Fruit fly (Drosophila melanogaster) whole organism, embryonic: ENCODE results near the gene simj.

ENCODE experiments used
- ATbp ChIP-seq: fragments of 200-800 bp; sonication (Bioruptor generic); optimal IDR thresholded peaks from 2 replicates; lab custom pipeline; 2017; ENCODE audit warnings: missing biosample characterization, mild to moderate bottlenecking, missing genetic modification characterization, missing genetic modification reagents
- Atf-2 ChIP-seq: fragments of 200-800 bp; sonication (Bioruptor generic); optimal IDR thresholded peaks from 2 replicates; lab custom pipeline; 2016; ENCODE audit warnings: missing biosample characterization, missing genetic modification characterization
- CG10321 ChIP-seq: fragments of 200-800 bp; sonication (Bioruptor generic); IDR thresholded peaks from 2 replicates; pipeline ENCODE4 v1.3.6; 2022; ENCODE audit warnings: missing biosample characterization, missing genetic modification characterization
- CG11247 ChIP-seq: fragments of 200-800 bp; sonication (Bioruptor generic); IDR thresholded peaks from 2 replicates; pipeline ENCODE4 v1.3.6; 2022; ENCODE audit warnings: missing biosample characterization, missing genetic modification characterization
- CG11560 ChIP-seq: fragments of 200-800 bp; sonication (Bioruptor generic); IDR thresholded peaks from 3 replicates; pipeline ENCODE4 v1.3.6; 2022; ENCODE audit warnings: missing biosample characterization, missing genetic modification characterization
- CG12299 ChIP-seq: fragments of 200-800 bp; sonication (Bioruptor generic); optimal IDR thresholded peaks from 2 replicates; lab custom pipeline; 2018; ENCODE audit warnings: missing biosample characterization, mild to moderate bottlenecking, missing genetic modification characterization
- CG12744 ChIP-seq: fragments of 200-800 bp; sonication (Bioruptor generic); optimal IDR thresholded peaks from 2 replicates; lab custom pipeline; 2016; ENCODE audit warnings: missing biosample characterization, missing genetic modification characterization
- CG15696 ChIP-seq: fragments of 200-800 bp; sonication (Bioruptor generic); optimal IDR thresholded peaks from 2 replicates; lab custom pipeline; 2019; ENCODE audit warnings: missing biosample characterization, mild to moderate bottlenecking, missing genetic modification characterization, moderate library complexity
- CG18619 ChIP-seq: fragments of 200-800 bp; sonication (Bioruptor generic); optimal IDR thresholded peaks from 3 replicates; lab custom pipeline; 2017; ENCODE audit warnings: missing biosample characterization, mild to moderate bottlenecking, missing genetic modification characterization
- CG18764 ChIP-seq: fragments of 200-800 bp; sonication (Bioruptor generic); optimal IDR thresholded peaks from 3 replicates; lab custom pipeline; 2016; ENCODE audit warnings: missing biosample characterization, missing genetic modification characterization
- CG2199 ChIP-seq: fragments of 200-800 bp; sonication (Bioruptor generic); IDR thresholded peaks from 3 replicates; pipeline ENCODE4 v1.3.6; 2022; ENCODE audit warnings: missing biosample characterization, missing genetic modification characterization
- CG31224 ChIP-seq: fragments of 200-800 bp; sonication (Bioruptor generic); IDR thresholded peaks from 2 replicates; pipeline ENCODE4 v1.3.6; 2022; ENCODE audit warnings: missing biosample characterization, missing genetic modification characterization
- CG34224 ChIP-seq: fragments of 200-800 bp; sonication (Bioruptor generic); IDR thresholded peaks from 3 replicates; pipeline ENCODE4 v1.3.6; 2022; ENCODE audit warnings: missing biosample characterization, missing genetic modification characterization; ENCODE audit not compliant: partially characterized antibody
- CG3726 ChIP-seq: fragments of 200-800 bp; sonication (Bioruptor generic); IDR thresholded peaks from 3 replicates; pipeline ENCODE4, ENCODE4 v1.3.6; 2022; ENCODE audit warnings: missing biosample characterization, missing genetic modification characterization
- CG4820 ChIP-seq: fragments of 200-800 bp; sonication (Bioruptor generic); optimal IDR thresholded peaks from 3 replicates; lab custom pipeline; 2016; ENCODE audit warnings: missing biosample characterization, missing genetic modification characterization
- CG4854 ChIP-seq: fragments of 200-800 bp; sonication (Bioruptor generic); optimal IDR thresholded peaks from 2 replicates; lab custom pipeline; 2016; ENCODE audit warnings: missing biosample characterization, missing genetic modification characterization, inconsistent platforms
- CG5180 ChIP-seq: fragments of 200-800 bp; sonication (Bioruptor generic); optimal IDR thresholded peaks from 3 replicates; lab custom pipeline; 2017; ENCODE audit warnings: missing biosample characterization, missing genetic modification characterization, mild to moderate bottlenecking, moderate library complexity, missing genetic modification reagents
- CG6175 ChIP-seq: fragments of 200-800 bp; sonication (Bioruptor generic); IDR thresholded peaks from 3 replicates; pipeline ENCODE4 v1.3.6; 2022; ENCODE audit warnings: missing biosample characterization, missing genetic modification characterization
- CG6272 ChIP-seq: fragments of 200-800 bp; sonication (Bioruptor generic); IDR thresholded peaks from 2 replicates; pipeline ENCODE4 v1.3.6; 2022; ENCODE audit warnings: missing biosample characterization, missing genetic modification characterization
- CG6791 ChIP-seq: fragments of 200-800 bp; sonication (Bioruptor generic); IDR thresholded peaks from 3 replicates; pipeline ENCODE4 v1.3.6; 2022; ENCODE audit warnings: missing biosample characterization, missing genetic modification characterization; ENCODE audit not compliant: partially characterized antibody
- CG7372 ChIP-seq: fragments of 200-800 bp; sonication (Bioruptor generic); IDR thresholded peaks from 2 replicates; pipeline ENCODE4 v1.3.6; 2022; ENCODE audit warnings: missing biosample characterization, missing genetic modification characterization
- CG7963 ChIP-seq: fragments of 200-800 bp; sonication (Bioruptor generic); IDR thresholded peaks from 3 replicates; pipeline ENCODE4 v1.3.6; 2022; ENCODE audit warnings: missing biosample characterization, missing genetic modification characterization; ENCODE audit not compliant: partially characterized antibody
- CG9797 ChIP-seq: fragments of 200-800 bp; sonication (Bioruptor generic); optimal IDR thresholded peaks from 3 replicates; lab custom pipeline; 2018; ENCODE audit warnings: missing biosample characterization, mild to moderate bottlenecking, missing genetic modification characterization
- CTCF ChIP-seq: fragments of 200-800 bp; sonication (Bioruptor generic); optimal IDR thresholded peaks from 2 replicates; lab custom pipeline; 2017; ENCODE audit warnings: missing biosample characterization, mild to moderate bottlenecking, missing genetic modification characterization, moderate library complexity
- Dek ChIP-seq: fragments of 200-800 bp; sonication (Bioruptor generic); optimal IDR thresholded peaks from 3 replicates; lab custom pipeline; 2019; ENCODE audit warnings: missing biosample characterization, mild to moderate bottlenecking, missing genetic modification characterization, moderate library complexity
- Drgx ChIP-seq: fragments of 200-800 bp; sonication (Bioruptor generic); IDR thresholded peaks from 2 replicates; pipeline ENCODE4 v1.3.6; 2022; ENCODE audit warnings: missing biosample characterization, missing genetic modification characterization
- HLH3B ChIP-seq: fragments of 200-800 bp; sonication (Bioruptor generic); IDR thresholded peaks from 2 replicates; pipeline ENCODE4 v1.3.6; 2022; ENCODE audit warnings: missing biosample characterization, missing genetic modification characterization
- HLH4C ChIP-seq: fragments of 200-800 bp; sonication (Bioruptor generic); IDR thresholded peaks from 3 replicates; pipeline ENCODE4 v1.3.6; 2022; ENCODE audit warnings: missing biosample characterization, missing genetic modification characterization; ENCODE audit not compliant: partially characterized antibody
- MBD-R2 ChIP-seq: fragments of 200-800 bp; sonication (Bioruptor generic); IDR thresholded peaks from 2 replicates; pipeline ENCODE4 v1.3.6; 2022; ENCODE audit warnings: missing biosample characterization, missing genetic modification characterization
- Meics ChIP-seq: fragments of 200-800 bp; sonication (Bioruptor generic); optimal IDR thresholded peaks from 2 replicates; lab custom pipeline; 2017; ENCODE audit warnings: missing biosample characterization, mild to moderate bottlenecking, missing genetic modification characterization
- Mrtf ChIP-seq: fragments of 200-800 bp; sonication (Bioruptor generic); IDR thresholded peaks from 3 replicates; pipeline ENCODE4 v1.3.6; 2022; ENCODE audit warnings: missing biosample characterization, missing genetic modification characterization
- Pdp1 ChIP-seq, 2 experiments: fragments of 200-800 bp; sonication (Bioruptor generic); optimal IDR thresholded peaks; 3 replicates each; lab custom pipeline; 2016; ENCODE audit warnings: missing biosample characterization in 2 of 2, missing genetic modification characterization in 2 of 2, mild to moderate bottlenecking in 1 of 2, moderate library complexity in 1 of 2
- bigmax ChIP-seq: fragments of 200-800 bp; sonication (Bioruptor generic); optimal IDR thresholded peaks from 2 replicates; lab custom pipeline; 2018; ENCODE audit warnings: missing biosample characterization, mild to moderate bottlenecking, missing genetic modification characterization
- caup ChIP-seq: fragments of 200-800 bp; sonication (Bioruptor generic); optimal IDR thresholded peaks from 3 replicates; lab custom pipeline; 2017; ENCODE audit warnings: missing biosample characterization, mild to moderate bottlenecking, missing genetic modification characterization, moderate library complexity; ENCODE audit not compliant: severe bottlenecking
- crol ChIP-seq: fragments of 200-800 bp; sonication (Bioruptor generic); IDR thresholded peaks from 2 replicates; pipeline ENCODE4 v1.3.6; 2022; ENCODE audit warnings: missing biosample characterization, missing genetic modification characterization
- dan ChIP-seq: fragments of 200-800 bp; sonication (Bioruptor generic); IDR thresholded peaks from 2 replicates; pipeline ENCODE4 v1.3.6; 2022; ENCODE audit warnings: missing biosample characterization, missing genetic modification characterization
- danr ChIP-seq: fragments of 200-800 bp; sonication (Bioruptor generic); IDR thresholded peaks from 2 replicates; pipeline ENCODE4 v1.3.6; 2022; ENCODE audit warnings: missing biosample characterization, missing genetic modification characterization
- fu2 ChIP-seq: fragments of 200-800 bp; sonication (Bioruptor generic); optimal IDR thresholded peaks from 2 replicates; lab custom pipeline; 2016; ENCODE audit warnings: missing biosample characterization, missing genetic modification characterization
- gce ChIP-seq: fragments of 200-800 bp; sonication (Bioruptor generic); IDR thresholded peaks from 3 replicates; pipeline ENCODE4 v1.3.6; 2022; ENCODE audit warnings: missing biosample characterization, missing genetic modification characterization
- gfzf ChIP-seq: fragments of 200-800 bp; sonication (Bioruptor generic); optimal IDR thresholded peaks from 2 replicates; lab custom pipeline; 2016; ENCODE audit warnings: missing biosample characterization, mild to moderate bottlenecking, missing genetic modification characterization, moderate library complexity
- hb ChIP-seq: fragments of 200-800 bp; sonication (Bioruptor generic); IDR thresholded peaks from 3 replicates; pipeline ENCODE4 v1.3.6; 2022; ENCODE audit warnings: missing biosample characterization, missing genetic modification characterization; ENCODE audit not compliant: partially characterized antibody
- jing ChIP-seq: fragments of 200-800 bp; sonication (Bioruptor generic); optimal IDR thresholded peaks from 2 replicates; lab custom pipeline; 2018; ENCODE audit warnings: missing biosample characterization, mild to moderate bottlenecking, missing genetic modification characterization
- kay ChIP-seq: fragments of 200-800 bp; sonication (Bioruptor generic); optimal IDR thresholded peaks from 2 replicates; lab custom pipeline; 2016; ENCODE audit warnings: missing biosample characterization, missing genetic modification characterization
- maf-S ChIP-seq: fragments of 200-800 bp; sonication (Bioruptor generic); optimal IDR thresholded peaks from 2 replicates; lab custom pipeline; 2016; ENCODE audit warnings: missing biosample characterization, missing genetic modification characterization
- nau ChIP-seq: fragments of 200-800 bp; sonication (Bioruptor generic); optimal IDR thresholded peaks from 3 replicates; lab custom pipeline; 2017; ENCODE audit warnings: missing biosample characterization, mild to moderate bottlenecking, missing genetic modification characterization, missing genetic modification reagents
- org-1 ChIP-seq: fragments of 200-800 bp; sonication (Bioruptor generic); optimal IDR thresholded peaks from 2 replicates; lab custom pipeline; 2017; ENCODE audit warnings: missing biosample characterization, missing genetic modification characterization
- phol ChIP-seq: fragments of 200-800 bp; sonication (Bioruptor generic); optimal IDR thresholded peaks from 3 replicates; lab custom pipeline; 2018; ENCODE audit warnings: missing biosample characterization, mild to moderate bottlenecking, missing genetic modification characterization, moderate library complexity
- rib ChIP-seq: fragments of 200-800 bp; sonication (Bioruptor generic); IDR thresholded peaks from 2 replicates; pipeline ENCODE4 v1.3.6; 2022; ENCODE audit warnings: missing biosample characterization, missing genetic modification characterization
- so ChIP-seq: fragments of 200-800 bp; sonication (Bioruptor generic); IDR thresholded peaks from 3 replicates; pipeline ENCODE4 v1.3.6; 2022; ENCODE audit warnings: missing biosample characterization, missing genetic modification characterization
- zfh2 ChIP-seq: fragments of 200-800 bp; sonication (Bioruptor generic); optimal IDR thresholded peaks from 2 replicates; lab custom pipeline; 2016; ENCODE audit warnings: missing biosample characterization, missing genetic modification characterization

simj gene

dm6 chr3L:10680728-10681306, 16.3 kb downstream of the simj start (continued):
- 0 out of 3 replicates have a peak, but pooled peaks have one; percentile 45 for TF ChIP-seq CG6175 (GFP tag; lab: Robert Waterston, UW)

dm6 chr3L:10681814-10682213, 17.3 kb downstream of the simj start:
- TF ChIP-seq kay (GFP tag; lab: Kevin White, UChicago) (no peak), CG6791 (GFP tag; lab: Robert Waterston, UW) (no peak), CG6272 (no peak), HLH3B (GFP tag; lab: Robert Waterston, UW) (no peak), CG11560 (tag; lab: Robert Waterston, UW) (no peak), crol (GFP tag; lab: Robert Waterston, UW) (peak; percentile 92), Atf-2 (no peak), Meics (GFP tag; lab: Kevin White, UChicago) (peak; percentile 25), zfh2 (GFP tag; lab: Kevin White, UChicago) (no peak), bigmax (peak; percentile 9), CG15696 (tag; lab: Kevin White, UChicago) (no peak), CG5180 (no peak), MBD-R2 (GFP tag; lab: Robert Waterston, UW) (no peak), Pdp1 (GFP tag; optimal IDR thresholded peaks at IDR 0.05; lab: Kevin White, UChicago) (no peak), org-1 (GFP tag; lab: Kevin White, UChicago) (no peak), hb (GFP tag; lab: Robert Waterston, UW) (no peak), CG3726 (no peak), dan (GFP tag; lab: Robert Waterston, UW) (no peak), CG2199 (GFP tag; lab: Robert Waterston, UW) (no peak), jing (no peak), CG31224 (GFP tag; lab: Robert Waterston, UW) (no peak), CG18764 (GFP tag; lab: Kevin White, UChicago) (no peak), caup (no peak), HLH4C (GFP tag; lab: Robert Waterston, UW) (no peak), so (GFP tag; lab: Robert Waterston, UW) (peak; percentile 31; the same call in 2 of the 3 replicates), CG12744 (GFP tag; lab: Kevin White, UChicago) (no peak), rib (GFP tag; lab: Robert Waterston, UW) (peak; percentile 60; the same call in 1 of the 2 replicates), Drgx (GFP tag; lab: Robert Waterston, UW) (peak; percentile 16; the same call in 1 of the 2 replicates), maf-S (no peak), gfzf (GFP tag; lab: Kevin White, UChicago) (no peak), CG7963 (no peak), gce (no peak), danr (GFP tag; lab: Robert Waterston, UW) (no peak), CG10321 (GFP tag; lab: Robert Waterston, UW) (no peak), phol (tag; lab: Kevin White, UChicago) (no peak), CG4854 (GFP tag; lab: Kevin White, UChicago) (no peak), CG34224 (GFP tag; lab: Robert Waterston, UW) (no peak), CG9797 (GFP tag; lab: Kevin White, UChicago) (no peak), Dek (tag; lab: Kevin White, UChicago) (no peak), CG7372 (GFP tag; lab: Robert Waterston, UW) (no peak), Mrtf (GFP tag; lab: Robert Waterston, UW) (no peak), CTCF (no peak), CG12299 (tag; lab: Kevin White, UChicago) (no peak), CG11247 (GFP tag; lab: Robert Waterston, UW) (no peak), nau (GFP tag; lab: Kevin White, UChicago) (no peak), fu2 (GFP tag; lab: Kevin White, UChicago) (no peak), ATbp (peak; percentile 30), CG18619 (GFP tag; lab: Kevin White, UChicago) (no peak), CG4820 (GFP tag; lab: Kevin White, UChicago) (no peak)
